Fruit fly (Drosophila melanogaster) whole organism, wandering third instar larva: ENCODE measurements around the gene CG32079.
A peak's percentile ranks its signal among the peaks of the same experiment; 100 is the strongest.

Source experiments
- Abd-B ChIP-seq: fragments of >200 bp; optimal IDR thresholded peaks from 2 replicates; lab custom pipeline; 2017; ENCODE audit warnings: missing biosample characterization, missing genetic modification characterization
- CG32264 ChIP-seq: fragments of 200-800 bp; sonication (Bioruptor generic); optimal IDR thresholded peaks from 2 replicates; lab custom pipeline; 2016; ENCODE audit warnings: missing biosample characterization, missing genetic modification characterization
- CG9705 ChIP-seq: fragments of 200-800 bp; sonication (Bioruptor generic); optimal IDR thresholded peaks from 2 replicates; lab custom pipeline; 2018; ENCODE audit warnings: missing biosample characterization, mild to moderate bottlenecking, missing genetic modification characterization
- CrebA ChIP-seq: fragments of 200-800 bp; sonication (Bioruptor generic); optimal IDR thresholded peaks from 2 replicates; lab custom pipeline; 2016; ENCODE audit warnings: missing biosample characterization, mild to moderate bottlenecking, missing genetic modification characterization, borderline replicate concordance
- Dfd ChIP-seq: fragments of >200 bp; optimal IDR thresholded peaks from 2 replicates; lab custom pipeline; 2017; ENCODE audit warnings: missing biosample characterization, missing genetic modification characterization
- Dif ChIP-seq: fragments of 200-275, 200-300 bp; sonication (Bioruptor generic); optimal IDR thresholded peaks from 2 replicates; lab custom pipeline; 2018; ENCODE audit warnings: missing biosample characterization, missing genetic modification characterization; ENCODE audit not compliant: partially characterized antibody
- GATAd ChIP-seq: sonication (Bioruptor generic); optimal IDR thresholded peaks from 2 replicates; lab custom pipeline; 2016; ENCODE audit warnings: missing biosample characterization, missing genetic modification characterization
- HLH106 ChIP-seq: fragments of 200-800 bp; optimal IDR thresholded peaks from 3 replicates; lab custom pipeline; 2019; ENCODE audit warnings: missing biosample characterization, mild to moderate bottlenecking, missing genetic modification characterization, moderate library complexity
- Hnf4 ChIP-seq: fragments of 200-800 bp; sonication (Bioruptor generic); optimal IDR thresholded peaks from 2 replicates; lab custom pipeline; 2016; ENCODE audit warnings: missing biosample characterization, mild to moderate bottlenecking, missing genetic modification characterization
- Hr78 ChIP-seq: fragments of >200 bp; optimal IDR thresholded peaks from 2 replicates; lab custom pipeline; 2017; ENCODE audit warnings: missing biosample characterization, missing genetic modification characterization
- Hr83 ChIP-seq: fragments of 200-300 bp; sonication (Bioruptor generic); optimal IDR thresholded peaks from 2 replicates; lab custom pipeline; 2016; ENCODE audit warnings: missing biosample characterization, mild to moderate bottlenecking, missing genetic modification characterization, moderate library complexity; ENCODE audit not compliant: poor library complexity, severe bottlenecking
- Jra ChIP-seq: sonication (Bioruptor generic); optimal IDR thresholded peaks from 2 replicates; lab custom pipeline; 2016; ENCODE audit warnings: missing biosample characterization, missing genetic modification characterization
- Mio ChIP-seq: sonication (Bioruptor generic); optimal IDR thresholded peaks from 2 replicates; lab custom pipeline; 2016; ENCODE audit warnings: missing biosample characterization, missing genetic modification characterization
- Myc ChIP-seq: fragments of >200 bp; optimal IDR thresholded peaks from 2 replicates; lab custom pipeline; 2017
- N ChIP-seq: fragments of >200 bp; optimal IDR thresholded peaks from 2 replicates; lab custom pipeline; 2018; ENCODE audit warnings: missing biosample characterization, missing external identifiers, missing genetic modification characterization
- OdsH ChIP-seq: fragments of 200-800 bp; sonication (Bioruptor generic); optimal IDR thresholded peaks from 2 replicates; lab custom pipeline; 2016; ENCODE audit warnings: missing biosample characterization, mild to moderate bottlenecking, missing genetic modification characterization
- Rel ChIP-seq, 2 experiments: fragments of 200-800 bp; sonication (Bioruptor generic) in 1 of 2; optimal IDR thresholded peaks; 2 replicates in 1 of 2; 3 replicates in 1 of 2; lab custom pipeline; 2016 to 2019; ENCODE audit warnings: mild to moderate bottlenecking in 2 of 2, missing biosample characterization in 2 of 2, missing genetic modification characterization in 2 of 2, moderate library complexity in 1 of 2
- Sp1 ChIP-seq: fragments of 200-800 bp; sonication (Bioruptor generic); optimal IDR thresholded peaks from 3 replicates; lab custom pipeline; 2019; ENCODE audit warnings: missing biosample characterization, mild to moderate bottlenecking, missing genetic modification characterization, moderate library complexity
- Vsx2 ChIP-seq: fragments of 200-300, 225-300 bp; sonication (Bioruptor generic); optimal IDR thresholded peaks from 2 replicates; lab custom pipeline; 2018; ENCODE audit warnings: missing biosample characterization, missing genetic modification characterization; ENCODE audit not compliant: partially characterized antibody
- br ChIP-seq: fragments of 200-800 bp; sonication (Bioruptor generic); optimal IDR thresholded peaks from 2 replicates; lab custom pipeline; 2016; ENCODE audit warnings: missing biosample characterization, missing genetic modification characterization
- brk ChIP-seq: fragments of 200-800 bp; sonication (Bioruptor generic); optimal IDR thresholded peaks from 2 replicates; lab custom pipeline; 2016; ENCODE audit warnings: missing biosample characterization, mild to moderate bottlenecking, missing genetic modification characterization
- dl ChIP-seq, 2 experiments: fragments of 175-275, 200-275 bp in 1 of 2; fragments of 200-275 bp in 1 of 2; sonication (Bioruptor generic); optimal IDR thresholded peaks; lab custom pipeline; 2018; ENCODE audit warnings: mild to moderate bottlenecking in 2 of 2, missing biosample characterization in 2 of 2, missing genetic modification characterization in 2 of 2, moderate library complexity in 2 of 2; ENCODE audit not compliant: partially characterized antibody in 2 of 2, insufficient read depth in 1 of 2
- dmrt93B ChIP-seq: fragments of 200-800 bp; sonication (Bioruptor generic); optimal IDR thresholded peaks from 2 replicates; lab custom pipeline; 2018; ENCODE audit warnings: missing biosample characterization, mild to moderate bottlenecking, missing genetic modification characterization
- dsf ChIP-seq: sonication (Bioruptor generic); optimal IDR thresholded peaks from 2 replicates; lab custom pipeline; 2016; ENCODE audit warnings: missing biosample characterization, missing genetic modification characterization, borderline replicate concordance
- ey ChIP-seq: fragments of 200-800 bp; sonication (Bioruptor generic); optimal IDR thresholded peaks from 2 replicates; lab custom pipeline; 2016; ENCODE audit warnings: missing biosample characterization, missing genetic modification characterization
- foxo ChIP-seq, 2 experiments: fragments of 200-800 bp; sonication (Bioruptor generic); optimal IDR thresholded peaks; 2 replicates in 1 of 2; 3 replicates in 1 of 2; lab custom pipeline; 2016 to 2017; ENCODE audit warnings: missing biosample characterization in 2 of 2, missing genetic modification characterization in 2 of 2
- fru ChIP-seq: fragments of 200-800 bp; sonication (Bioruptor generic); optimal IDR thresholded peaks from 3 replicates; lab custom pipeline; 2016; ENCODE audit warnings: missing biosample characterization, mild to moderate bottlenecking, missing genetic modification characterization
- h ChIP-seq: fragments of 200-800 bp; sonication (Bioruptor generic); optimal IDR thresholded peaks from 3 replicates; lab custom pipeline; 2016; ENCODE audit warnings: missing biosample characterization, mild to moderate bottlenecking, missing genetic modification characterization
- jim ChIP-seq: fragments of 175-275, 200-325 bp; sonication (Bioruptor generic); optimal IDR thresholded peaks from 2 replicates; lab custom pipeline; 2016; ENCODE audit warnings: missing biosample characterization, mild to moderate bottlenecking, missing genetic modification characterization
- lola ChIP-seq: fragments of >200 bp; optimal IDR thresholded peaks from 2 replicates; lab custom pipeline; 2017; ENCODE audit warnings: missing biosample characterization, missing genetic modification characterization
- pan ChIP-seq: fragments of >200 bp; optimal IDR thresholded peaks from 2 replicates; lab custom pipeline; 2017
- psq ChIP-seq: fragments of 200-800 bp; sonication (Bioruptor generic); optimal IDR thresholded peaks from 3 replicates; lab custom pipeline; 2017; ENCODE audit warnings: missing biosample characterization, mild to moderate bottlenecking, missing genetic modification characterization, moderate library complexity
- rgr ChIP-seq: fragments of 200-800 bp; sonication (Bioruptor generic); optimal IDR thresholded peaks from 3 replicates; lab custom pipeline; 2016; ENCODE audit warnings: missing biosample characterization, mild to moderate bottlenecking, missing genetic modification characterization
- sage ChIP-seq: fragments of 200-800 bp; sonication (Bioruptor generic); optimal IDR thresholded peaks from 2 replicates; lab custom pipeline; 2016; ENCODE audit warnings: missing biosample characterization, mild to moderate bottlenecking, missing genetic modification characterization
- sv ChIP-seq: fragments of 200-800 bp; sonication (Bioruptor generic); optimal IDR thresholded peaks from 3 replicates; lab custom pipeline; 2016; ENCODE audit warnings: missing biosample characterization, missing genetic modification characterization
- tai ChIP-seq: sonication (Bioruptor generic); optimal IDR thresholded peaks from 2 replicates; lab custom pipeline; 2016; ENCODE audit warnings: missing biosample characterization, missing genetic modification characterization
- usp ChIP-seq: fragments of >200 bp; optimal IDR thresholded peaks from 2 replicates; lab custom pipeline; 2017; ENCODE audit warnings: missing biosample characterization, missing genetic modification characterization
- woc ChIP-seq: sonication (Bioruptor generic); optimal IDR thresholded peaks from 2 replicates; lab custom pipeline; 2016; ENCODE audit warnings: missing biosample characterization, mild to moderate bottlenecking, missing genetic modification characterization

The CG32079 gene

DNA sequence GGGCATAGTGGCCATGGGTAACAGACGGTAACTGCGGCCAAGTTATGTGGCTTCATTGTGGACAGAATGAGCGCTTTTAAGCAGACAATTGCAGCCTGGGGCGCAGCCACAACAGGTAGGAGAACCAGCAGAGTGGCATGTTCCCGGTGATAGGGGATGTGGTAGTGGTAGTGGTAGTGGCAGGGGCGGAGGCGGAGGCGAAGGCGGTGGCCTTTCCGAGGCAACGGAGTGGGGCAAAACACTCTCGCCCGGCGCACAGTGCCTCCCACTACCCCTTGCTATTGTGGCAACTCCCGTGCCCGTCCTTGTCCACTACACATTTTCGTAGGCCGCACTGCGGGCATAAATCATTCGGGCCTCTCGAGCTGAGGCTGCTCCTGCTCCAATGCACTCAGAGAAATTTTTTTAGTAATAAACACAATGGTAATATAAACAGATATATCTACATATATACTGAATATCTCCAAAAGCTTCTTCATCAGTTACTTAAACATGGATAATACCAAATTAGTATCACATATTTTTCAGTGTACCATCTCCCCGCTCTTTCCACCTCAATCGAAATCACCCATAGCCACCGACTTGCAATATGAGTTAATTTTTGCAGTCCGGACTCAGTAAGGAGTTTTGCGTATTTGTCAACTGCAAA lies 8.1 kb downstream of the CG32079 start:
- TF ChIP-seq N: no peak
- TF ChIP-seq Vsx2: no peak
- peak; percentile 71 for TF ChIP-seq br
- peak; percentile 72 for TF ChIP-seq brk (GFP tag; lab: Kevin White, UChicago)
- peak; percentile 79 for TF ChIP-seq Sp1 (GFP tag; lab: Kevin White, UChicago)
- peak; percentile 78 for TF ChIP-seq fru (GFP tag; lab: Kevin White, UChicago)
- TF ChIP-seq Myc: no peak
- peak; percentile 70 for TF ChIP-seq OdsH
- TF ChIP-seq CG9705 (GFP tag; lab: Kevin White, UChicago): peak; percentile 12
- no peak for TF ChIP-seq sv (GFP tag; lab: Kevin White, UChicago)
- no peak for TF ChIP-seq Hr78
- peak; percentile 76 for TF ChIP-seq HLH106 (tag; lab: Kevin White, UChicago)
- no peak for TF ChIP-seq Dfd (GFP tag; lab: Kevin White, UChicago)
- no peak for TF ChIP-seq Dif (GFP tag; lab: Kevin White, UChicago)
- TF ChIP-seq dmrt93B (GFP tag; lab: Kevin White, UChicago): peak; percentile 32
- no peak for TF ChIP-seq dl (GFP tag; optimal IDR thresholded peaks at IDR 0.05; lab: Kevin White, UChicago; ENCODE audit: insufficient read depth in 1 of 2, partially characterized antibody in 2 of 2)
- TF ChIP-seq Rel (GFP tag; optimal IDR thresholded peaks at IDR 0.05; lab: Kevin White, UChicago): no peak
- TF ChIP-seq Rel (tag; optimal IDR thresholded peaks at IDR 0.05; lab: Kevin White, UChicago): peak; percentile 6
- no peak for TF ChIP-seq usp (GFP tag; lab: Kevin White, UChicago)
- no peak for TF ChIP-seq GATAd (GFP tag; lab: Kevin White, UChicago)
- peak; percentile 83 for TF ChIP-seq h (GFP tag; lab: Kevin White, UChicago)
- no peak for TF ChIP-seq tai (GFP tag; lab: Kevin White, UChicago)
- TF ChIP-seq Abd-B (GFP tag; lab: Kevin White, UChicago): no peak
- TF ChIP-seq pan: no peak
- peak; percentile 20 for TF ChIP-seq Hr83 (GFP tag; lab: Kevin White, UChicago)
- peak; percentile 61 for TF ChIP-seq psq (GFP tag; lab: Kevin White, UChicago)
- TF ChIP-seq Mio (GFP tag; lab: Kevin White, UChicago): no peak
- no peak for TF ChIP-seq CG32264 (GFP tag; lab: Kevin White, UChicago)
- TF ChIP-seq lola (GFP tag; lab: Kevin White, UChicago): no peak
- no peak for TF ChIP-seq jim (GFP tag; lab: Kevin White, UChicago)
- peak; percentile 75 for TF ChIP-seq rgr (GFP tag; lab: Kevin White, UChicago)
- TF ChIP-seq Jra (GFP tag; lab: Kevin White, UChicago): peak; percentile 18
- TF ChIP-seq foxo (GFP tag; optimal IDR thresholded peaks at IDR 0.05; lab: Kevin White, UChicago): peak in 1 of 2 experiments; percentile 72
- no peak for TF ChIP-seq dsf
- peak; percentile 62 for TF ChIP-seq Hnf4 (GFP tag; lab: Kevin White, UChicago)
- no peak for TF ChIP-seq CrebA (GFP tag; lab: Kevin White, UChicago)
- peak; percentile 57 for TF ChIP-seq ey (GFP tag; lab: Kevin White, UChicago)
- peak; percentile 51 for TF ChIP-seq sage (GFP tag; lab: Kevin White, UChicago)
- TF ChIP-seq woc (GFP tag; lab: Kevin White, UChicago): peak; percentile 72

DNA sequence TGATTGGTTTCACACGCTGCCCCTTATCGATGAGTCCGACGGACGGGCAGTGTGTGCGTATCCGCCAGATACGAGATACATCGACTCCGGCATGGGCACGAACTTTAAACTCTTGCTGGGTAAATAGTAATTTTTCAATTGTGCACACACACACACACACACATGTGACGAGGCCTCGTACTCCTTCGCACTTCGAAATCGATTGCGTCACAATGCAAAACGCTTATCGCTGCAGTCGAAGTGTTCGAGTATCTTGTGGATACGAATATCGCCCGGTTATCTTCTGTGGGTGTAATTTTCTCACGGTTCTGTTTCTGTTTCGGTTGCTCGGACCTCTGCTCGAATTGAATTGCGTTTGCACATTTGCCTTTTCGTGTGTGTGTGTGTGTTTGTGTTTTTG lies 9.7 kb downstream of the CG32079 start:
- TF ChIP-seq dl (GFP tag; optimal IDR thresholded peaks at IDR 0.05; lab: Kevin White, UChicago; ENCODE audit: insufficient read depth in 1 of 2, partially characterized antibody in 2 of 2) (no peak), Mio (GFP tag; lab: Kevin White, UChicago) (no peak), sage (GFP tag; lab: Kevin White, UChicago) (no peak), dmrt93B (GFP tag; lab: Kevin White, UChicago) (no peak), Vsx2 (no peak), CG9705 (GFP tag; lab: Kevin White, UChicago) (no peak), Jra (GFP tag; lab: Kevin White, UChicago) (no peak), usp (GFP tag; lab: Kevin White, UChicago) (no peak), Hnf4 (GFP tag; lab: Kevin White, UChicago) (no peak), CG32264 (GFP tag; lab: Kevin White, UChicago) (no peak), sv (GFP tag; lab: Kevin White, UChicago) (no peak), Dfd (GFP tag; lab: Kevin White, UChicago) (no peak), OdsH (no peak), ey (GFP tag; lab: Kevin White, UChicago) (no peak), h (GFP tag; lab: Kevin White, UChicago) (no peak), fru (GFP tag; lab: Kevin White, UChicago) (no peak), foxo (GFP tag; optimal IDR thresholded peaks at IDR 0.05; lab: Kevin White, UChicago) (no peak), N (no peak), Dif (GFP tag; lab: Kevin White, UChicago) (no peak)
